Worm (Caenorhabditis elegans): ENCODE data around the gene T09A5.15.

- TF ChIP-seq pha-2 (tag; optimal IDR thresholded peaks at IDR 0.05) = no peak
- TF ChIP-seq ceh-18 (tag; optimal IDR thresholded peaks at IDR 0.05) = no peak
- no peak for TF ChIP-seq eyg-1 (tag; optimal IDR thresholded peaks at IDR 0.05)
- TF ChIP-seq rnt-1 (tag; optimal IDR thresholded peaks at IDR 0.05) = no peak
- TF ChIP-seq pha-4 (tag; optimal IDR thresholded peaks at IDR 0.05) = no peak
- no peak for TF ChIP-seq ttx-3 (tag; optimal IDR thresholded peaks at IDR 0.05)
- TF ChIP-seq dve-1 (tag; optimal IDR thresholded peaks at IDR 0.05) = no peak
- no peak for TF ChIP-seq ama-1 (optimal IDR thresholded peaks at IDR 0.05)
- no peak for TF ChIP-seq nhr-232 (tag; optimal IDR thresholded peaks at IDR 0.05)
- TF ChIP-seq hlh-6 (tag; optimal IDR thresholded peaks at IDR 0.05) = no peak
- no peak for TF ChIP-seq pqm-1 (tag; optimal IDR thresholded peaks at IDR 0.05)
- TF ChIP-seq fkh-10 (GFP tag; optimal IDR thresholded peaks at IDR 0.05) = no peak
- TF ChIP-seq ceh-45 (GFP tag; IDR thresholded peaks at IDR 0.05) = no peak
Measured at ce11 chrII:7815406-7815805, 42.4 kb upstream of the T09A5.15 start.

Data from whole organism, late embryonic.